Fruit fly (Drosophila melanogaster) whole organism, embryonic: ENCODE measurements around the gene GstD4.

Experiments
- ATbp ChIP-seq: fragments of 200-800 bp; sonication (Bioruptor generic); optimal IDR thresholded peaks from 2 replicates; lab custom pipeline; 2017; ENCODE audit warnings: missing biosample characterization, mild to moderate bottlenecking, missing genetic modification characterization, missing genetic modification reagents
- Blimp-1 ChIP-seq: fragments of 200-800 bp; sonication (Bioruptor generic); optimal IDR thresholded peaks from 3 replicates; lab custom pipeline; 2018; ENCODE audit warnings: missing biosample characterization, missing genetic modification characterization, mild to moderate bottlenecking, moderate library complexity, missing genetic modification reagents
- C15 ChIP-seq: fragments of 200-800 bp; sonication (Bioruptor generic); IDR thresholded peaks from 3 replicates; pipeline ENCODE4 v1.3.6; 2022; ENCODE audit warnings: missing biosample characterization, missing genetic modification characterization
- CG12744 ChIP-seq: fragments of 200-800 bp; sonication (Bioruptor generic); optimal IDR thresholded peaks from 2 replicates; lab custom pipeline; 2016; ENCODE audit warnings: missing biosample characterization, missing genetic modification characterization
- CG1602 ChIP-seq: fragments of 200-800 bp; sonication (Bioruptor generic); optimal IDR thresholded peaks from 3 replicates; lab custom pipeline; 2016; ENCODE audit warnings: missing biosample characterization, missing genetic modification characterization
- CG17186 ChIP-seq: fragments of 200-800 bp; sonication (Bioruptor generic); optimal IDR thresholded peaks from 3 replicates; lab custom pipeline; 2017; ENCODE audit warnings: missing biosample characterization, missing genetic modification reagents, missing genetic modification characterization
- CG17568 ChIP-seq: fragments of 200-800 bp; sonication (Bioruptor generic); optimal IDR thresholded peaks from 2 replicates; lab custom pipeline; 2018; ENCODE audit warnings: missing biosample characterization, mild to moderate bottlenecking, missing genetic modification characterization, moderate library complexity
- CG31224 ChIP-seq: fragments of 200-800 bp; sonication (Bioruptor generic); IDR thresholded peaks from 2 replicates; pipeline ENCODE4 v1.3.6; 2022; ENCODE audit warnings: missing biosample characterization, missing genetic modification characterization
- CG3163 ChIP-seq: fragments of 200-800 bp; sonication (Bioruptor generic); optimal IDR thresholded peaks from 3 replicates; lab custom pipeline; 2016; ENCODE audit warnings: missing biosample characterization, missing genetic modification characterization
- CG34376 ChIP-seq: fragments of 200-800 bp; sonication (Bioruptor generic); optimal IDR thresholded peaks from 2 replicates; lab custom pipeline; 2018; ENCODE audit warnings: missing biosample characterization, mild to moderate bottlenecking, missing genetic modification characterization
- CG34422 ChIP-seq: fragments of 200-800 bp; sonication (Bioruptor generic); IDR thresholded peaks from 3 replicates; pipeline ENCODE4 v1.3.6; 2022; ENCODE audit warnings: missing biosample characterization, missing genetic modification characterization
- CG5180 ChIP-seq: fragments of 200-800 bp; sonication (Bioruptor generic); optimal IDR thresholded peaks from 3 replicates; lab custom pipeline; 2017; ENCODE audit warnings: missing biosample characterization, missing genetic modification characterization, mild to moderate bottlenecking, moderate library complexity, missing genetic modification reagents
- CG6791 ChIP-seq: fragments of 200-800 bp; sonication (Bioruptor generic); IDR thresholded peaks from 3 replicates; pipeline ENCODE4 v1.3.6; 2022; ENCODE audit warnings: missing biosample characterization, missing genetic modification characterization; ENCODE audit not compliant: partially characterized antibody
- CG6813 ChIP-seq: fragments of 200-800 bp; sonication (Bioruptor generic); optimal IDR thresholded peaks from 2 replicates; lab custom pipeline; 2017; ENCODE audit warnings: missing biosample characterization, missing genetic modification characterization, mild to moderate bottlenecking, moderate library complexity, missing genetic modification reagents
- CG7271 ChIP-seq: fragments of 200-800 bp; sonication (Bioruptor generic); optimal IDR thresholded peaks from 2 replicates; lab custom pipeline; 2018; ENCODE audit warnings: missing biosample characterization, mild to moderate bottlenecking, missing genetic modification characterization, moderate library complexity
- CG7928 ChIP-seq: fragments of 200-800 bp; sonication (Bioruptor generic); optimal IDR thresholded peaks from 2 replicates; lab custom pipeline; 2017; ENCODE audit warnings: missing biosample characterization, mild to moderate bottlenecking, missing genetic modification characterization
- CHES-1-like ChIP-seq: fragments of 200-800 bp; sonication (Bioruptor generic); optimal IDR thresholded peaks from 2 replicates; lab custom pipeline; 2016; ENCODE audit warnings: missing biosample characterization, missing genetic modification characterization
- Deaf1 ChIP-seq: fragments of 200-800 bp; optimal IDR thresholded peaks from 3 replicates; lab custom pipeline; 2019; ENCODE audit warnings: missing biosample characterization, mild to moderate bottlenecking, missing genetic modification characterization, moderate library complexity
- GATAe ChIP-seq: fragments of 200-800 bp; sonication (Bioruptor generic); conservative IDR thresholded peaks from 2 replicates; pipeline ENCODE4 v1.3.6; 2022; ENCODE audit warnings: missing biosample characterization, missing genetic modification characterization
- Hey ChIP-seq: fragments of 200-800 bp; sonication (Bioruptor generic); optimal IDR thresholded peaks from 3 replicates; lab custom pipeline; 2018; ENCODE audit warnings: missing biosample characterization, mild to moderate bottlenecking, missing genetic modification characterization
- HmgZ ChIP-seq: fragments of 200-800 bp; sonication (Bioruptor generic); optimal IDR thresholded peaks from 2 replicates; lab custom pipeline; 2018; ENCODE audit warnings: missing biosample characterization, mild to moderate bottlenecking, missing genetic modification characterization
- Lim3 ChIP-seq: fragments of 200-800 bp; sonication (Bioruptor generic); IDR thresholded peaks from 2 replicates; pipeline ENCODE4 v1.3.6; 2022; ENCODE audit warnings: missing biosample characterization, missing genetic modification characterization
- Neu2 ChIP-seq: fragments of 200-800 bp; sonication (Bioruptor generic); optimal IDR thresholded peaks from 3 replicates; lab custom pipeline; 2016; ENCODE audit warnings: missing biosample characterization, missing genetic modification characterization, borderline replicate concordance
- Ptx1 ChIP-seq: fragments of 200-800 bp; sonication (Bioruptor generic); IDR thresholded peaks from 2 replicates; pipeline ENCODE4 v1.3.6; 2022; ENCODE audit warnings: missing biosample characterization, missing genetic modification characterization
- amos ChIP-seq: fragments of 200-800 bp; sonication (Bioruptor generic); IDR thresholded peaks from 2 replicates; pipeline ENCODE4 v1.3.6; 2022; ENCODE audit warnings: missing biosample characterization, missing genetic modification characterization; ENCODE audit not compliant: partially characterized antibody
- corto ChIP-seq: fragments of 200-800 bp; sonication (Bioruptor generic); optimal IDR thresholded peaks from 2 replicates; lab custom pipeline; 2016; ENCODE audit warnings: missing biosample characterization, mild to moderate bottlenecking, missing genetic modification characterization, moderate library complexity
- crc ChIP-seq: fragments of 200-800 bp; sonication (Bioruptor generic); optimal IDR thresholded peaks from 2 replicates; lab custom pipeline; 2016; ENCODE audit warnings: missing biosample characterization, missing genetic modification characterization
- da ChIP-seq: fragments of 200-800 bp; sonication (Bioruptor generic); optimal IDR thresholded peaks from 2 replicates; lab custom pipeline; 2016; ENCODE audit warnings: missing biosample characterization, missing genetic modification characterization
- dimm ChIP-seq: fragments of 200-800 bp; sonication (Bioruptor generic); IDR thresholded peaks from 2 replicates; pipeline ENCODE4 v1.3.6; 2022; ENCODE audit warnings: missing biosample characterization, missing genetic modification characterization
- dmrt99B ChIP-seq: fragments of 200-800 bp; sonication (Bioruptor generic); optimal IDR thresholded peaks from 2 replicates; lab custom pipeline; 2018; ENCODE audit warnings: missing biosample characterization, mild to moderate bottlenecking, missing genetic modification characterization, moderate library complexity
- en ChIP-seq: fragments of 200-800 bp; sonication (Bioruptor generic); optimal IDR thresholded peaks from 2 replicates; lab custom pipeline; 2016; ENCODE audit warnings: missing biosample characterization, missing genetic modification characterization
- grn ChIP-seq: fragments of 200-800 bp; sonication (Bioruptor generic); optimal IDR thresholded peaks from 3 replicates; lab custom pipeline; 2017; ENCODE audit warnings: missing biosample characterization, missing genetic modification characterization
- gsb-n ChIP-seq: fragments of 200-800 bp; sonication (Bioruptor generic); optimal IDR thresholded peaks from 3 replicates; lab custom pipeline; 2018; ENCODE audit warnings: missing biosample characterization, mild to moderate bottlenecking, missing genetic modification characterization
- kni ChIP-seq: fragments of 200-800 bp; sonication (Bioruptor generic); optimal IDR thresholded peaks from 3 replicates; lab custom pipeline; 2017; ENCODE audit warnings: mild to moderate bottlenecking, missing biosample characterization, missing genetic modification reagents, missing genetic modification characterization
- lilli ChIP-seq: fragments of 200-800 bp; sonication (Bioruptor generic); optimal IDR thresholded peaks from 3 replicates; lab custom pipeline; 2016; ENCODE audit warnings: missing biosample characterization, missing genetic modification characterization
- lola ChIP-seq, 3 experiments: fragments of >200 bp in 2 of 3; fragments of 200-800 bp in 1 of 3; sonication (Bioruptor generic) in 1 of 3; optimal IDR thresholded peaks; 2 replicates each; lab custom pipeline; 2017 to 2019; ENCODE audit warnings: missing biosample characterization in 3 of 3, missing genetic modification characterization in 3 of 3, mild to moderate bottlenecking in 1 of 3, moderate library complexity in 1 of 3
- luna ChIP-seq: fragments of 200-800 bp; sonication (Bioruptor generic); optimal IDR thresholded peaks from 2 replicates; lab custom pipeline; 2016; ENCODE audit warnings: missing biosample characterization, missing genetic modification characterization
- nmo ChIP-seq: fragments of 200-800 bp; sonication (Bioruptor generic); optimal IDR thresholded peaks from 2 replicates; lab custom pipeline; 2018; ENCODE audit warnings: missing biosample characterization, mild to moderate bottlenecking, missing genetic modification characterization, moderate library complexity
- pan ChIP-seq, 4 experiments: fragments of >200 bp in 3 of 4; fragments of 200-800 bp in 1 of 4; sonication (Bioruptor generic) in 1 of 4; optimal IDR thresholded peaks in 3 of 4; IDR thresholded peaks in 1 of 4; 2 replicates each; pipeline versions ENCODE4 v1.3.6 to Lab custom; 2017 to 2022; ENCODE audit warnings: missing biosample characterization in 2 of 4, missing genetic modification characterization in 2 of 4, mixed read lengths in 1 of 4
- run ChIP-seq: fragments of 200-800 bp; sonication (Bioruptor generic); optimal IDR thresholded peaks from 3 replicates; lab custom pipeline; 2018; ENCODE audit warnings: missing biosample characterization, mild to moderate bottlenecking, missing genetic modification characterization
- sc ChIP-seq, 3 experiments: fragments of >200 bp in 2 of 3; fragments of 200-800 bp in 1 of 3; sonication (Bioruptor generic) in 1 of 3; optimal IDR thresholded peaks; 2 replicates in 2 of 3; 3 replicates in 1 of 3; lab custom pipeline; 2017; ENCODE audit warnings: mild to moderate bottlenecking in 1 of 3, missing biosample characterization in 1 of 3, missing genetic modification characterization in 1 of 3, missing genetic modification reagents in 1 of 3
- scrt ChIP-seq: fragments of 200-800 bp; sonication (Bioruptor generic); optimal IDR thresholded peaks from 2 replicates; lab custom pipeline; 2018; ENCODE audit warnings: missing biosample characterization, mild to moderate bottlenecking, missing genetic modification characterization, moderate library complexity
- shn ChIP-seq: fragments of 200-800 bp; sonication (Bioruptor generic); optimal IDR thresholded peaks from 3 replicates; lab custom pipeline; 2016; ENCODE audit warnings: missing biosample characterization, missing genetic modification characterization
- tup ChIP-seq: fragments of 200-800 bp; sonication (Bioruptor generic); optimal IDR thresholded peaks from 2 replicates; lab custom pipeline; 2016; ENCODE audit warnings: missing biosample characterization, mild to moderate bottlenecking, missing genetic modification characterization, moderate library complexity
- wek ChIP-seq: fragments of 200-800 bp; sonication (Bioruptor generic); optimal IDR thresholded peaks from 3 replicates; lab custom pipeline; 2018; ENCODE audit warnings: missing biosample characterization, mild to moderate bottlenecking, missing genetic modification characterization, moderate library complexity
- zf30C ChIP-seq: fragments of 200-800 bp; sonication (Bioruptor generic); optimal IDR thresholded peaks from 3 replicates; lab custom pipeline; 2018; ENCODE audit warnings: missing biosample characterization, mild to moderate bottlenecking, missing genetic modification characterization
- zfh2 ChIP-seq: fragments of 200-800 bp; sonication (Bioruptor generic); optimal IDR thresholded peaks from 2 replicates; lab custom pipeline; 2016; ENCODE audit warnings: missing biosample characterization, missing genetic modification characterization

GstD4 gene

dm6 chr3R:12369135-12369792, 4.6 kb upstream of the GstD4 start, which contains the start of gene GstD1 (continued):
- peak; percentile 51 for TF ChIP-seq Ptx1 (GFP tag; lab: Robert Waterston, UW)
- no peak for TF ChIP-seq grn (GFP tag; lab: Kevin White, UChicago)
- TF ChIP-seq CG34422: peak; percentile 81; the same call in 1 of the 3 replicates
- TF ChIP-seq corto: no peak
- no peak for TF ChIP-seq zfh2 (GFP tag; lab: Kevin White, UChicago)
- TF ChIP-seq en (GFP tag; lab: Kevin White, UChicago): no peak
- no peak for TF ChIP-seq da
- peak; percentile 26 for TF ChIP-seq luna (GFP tag; lab: Kevin White, UChicago)
- peak; percentile 18 for TF ChIP-seq Hey
- TF ChIP-seq CG31224 (GFP tag; lab: Robert Waterston, UW): peak; percentile 17; the same call in 1 of the 2 replicates
- no peak for TF ChIP-seq gsb-n (tag; lab: Kevin White, UChicago)
- peak; percentile 8 for TF ChIP-seq ATbp (GFP tag; lab: Kevin White, UChicago)
- TF ChIP-seq sc (optimal IDR thresholded peaks at IDR 0.05; lab: Kevin White, UChicago): no peak
- TF ChIP-seq sc (GFP tag; optimal IDR thresholded peaks at IDR 0.05; lab: Kevin White, UChicago): no peak
- TF ChIP-seq CG7928 (GFP tag; lab: Kevin White, UChicago): peak; percentile 52
- TF ChIP-seq CG7271 (tag; lab: Kevin White, UChicago): no peak
- TF ChIP-seq lilli: peak; percentile 31
- no peak for TF ChIP-seq C15 (GFP tag; lab: Robert Waterston, UW)
- TF ChIP-seq crc (GFP tag; lab: Kevin White, UChicago): no peak
- peak; percentile 56 for TF ChIP-seq HmgZ (tag; lab: Kevin White, UChicago)
- TF ChIP-seq shn (GFP tag; lab: Kevin White, UChicago): peak; percentile 44
- TF ChIP-seq Blimp-1 (GFP tag; lab: Kevin White, UChicago): peak; percentile 23
- TF ChIP-seq nmo (GFP tag; lab: Kevin White, UChicago): peak; percentile 54
- TF ChIP-seq Deaf1 (tag; lab: Kevin White, UChicago): peak; percentile 20
- TF ChIP-seq dimm (GFP tag; lab: Robert Waterston, UW): no peak
- peak; percentile 36; the same call in 1 of the 2 replicates for TF ChIP-seq amos (GFP tag; lab: Robert Waterston, UW)
- no peak for TF ChIP-seq CG12744 (GFP tag; lab: Kevin White, UChicago)
- peak; percentile 53 for TF ChIP-seq CG34376 (GFP tag; lab: Kevin White, UChicago)
- no peak for TF ChIP-seq Lim3 (GFP tag; lab: Robert Waterston, UW)
- no peak for TF ChIP-seq wek (GFP tag; lab: Kevin White, UChicago)
- no peak for TF ChIP-seq GATAe (GFP tag; lab: Robert Waterston, UW)
- no peak for TF ChIP-seq pan (optimal IDR thresholded peaks at IDR 0.05; lab: Kevin White, UChicago)
- TF ChIP-seq pan (GFP tag; optimal IDR thresholded peaks at IDR 0.05 in 1 of 2, IDR thresholded peaks at IDR 0.05 in 1 of 2): peak in 1 of 2 experiments; percentile 36
- peak; percentile 49 for TF ChIP-seq CHES-1-like
- no peak for TF ChIP-seq CG1602 (GFP tag; lab: Kevin White, UChicago)
- TF ChIP-seq CG5180 (GFP tag; lab: Kevin White, UChicago): no peak
- peak; percentile 55 for TF ChIP-seq dmrt99B (tag; lab: Kevin White, UChicago)
- TF ChIP-seq kni (GFP tag; lab: Kevin White, UChicago): peak; percentile 39
- peak; percentile 95 for TF ChIP-seq CG3163
- peak; percentile 35 for TF ChIP-seq scrt (GFP tag; lab: Kevin White, UChicago)
- TF ChIP-seq zf30C (GFP tag; lab: Kevin White, UChicago): no peak
- 0 out of 3 replicates have a peak, but pooled peaks have one; percentile 27 for TF ChIP-seq CG6791 (GFP tag; lab: Robert Waterston, UW)
- no peak for TF ChIP-seq tup
- TF ChIP-seq CG17186 (GFP tag; lab: Kevin White, UChicago): no peak
- no peak for TF ChIP-seq run (tag; lab: Kevin White, UChicago)
- TF ChIP-seq Neu2 (GFP tag; lab: Kevin White, UChicago): no peak
- TF ChIP-seq CG17568 (GFP tag; lab: Kevin White, UChicago): no peak
- TF ChIP-seq CG6813 (GFP tag; lab: Kevin White, UChicago): no peak
- no peak for TF ChIP-seq lola (GFP tag; optimal IDR thresholded peaks at IDR 0.05; lab: Kevin White, UChicago)
